Worm (Caenorhabditis elegans): Measurements from ENCODE around the gene ptrg-1.

- TF ChIP-seq hrde-1 (tag; optimal IDR thresholded peaks at IDR 0.05; ENCODE audit: borderline replicate concordance), result no peak
- no peak for TF ChIP-seq somi-1 (GFP tag; optimal IDR thresholded peaks at IDR 0.05)
- no peak for TF ChIP-seq lsy-27 (tag; optimal IDR thresholded peaks at IDR 0.05; ENCODE audit: borderline replicate concordance, insufficient read depth)
- TF ChIP-seq ztf-22 (GFP tag; optimal IDR thresholded peaks at IDR 0.05), result no peak
- no peak for TF ChIP-seq lin-35 (GFP tag; optimal IDR thresholded peaks at IDR 0.05)
- no peak for TF ChIP-seq hsf-1 (GFP tag; IDR thresholded peaks at IDR 0.05)
- TF ChIP-seq nfya-1 (tag; optimal IDR thresholded peaks at IDR 0.05; ENCODE audit: borderline replicate concordance, insufficient read depth), result no peak
These were observed 33.3 kb upstream of the ptrg-1 start, which contains the start of gene F01G10.6 for ce11 chrIV:10227534-10227933.

Data from whole organism, young adult.